Worm (Caenorhabditis elegans) whole organism, L4/young adult: ENCODE data around the gene D1054.8.

Source experiments
- W03F9.2 ChIP-seq: fragments of 150-350 bp; optimal IDR thresholded peaks from 2 replicates; lab custom pipeline; 2014; ENCODE audit warnings: missing biosample characterization, missing genetic modification characterization
- dao-5 ChIP-seq: sonication (generic microtip); optimal IDR thresholded peaks from 2 replicates; lab custom pipeline; 2016; ENCODE audit warnings: missing genotype, missing genetic modification characterization, moderate library complexity, missing compliant biosample characterization
- him-1 ChIP-seq: sonication (generic microtip); optimal IDR thresholded peaks from 2 replicates; lab custom pipeline; 2016; ENCODE audit warnings: missing genotype, missing genetic modification reagents, missing genetic modification characterization, missing compliant biosample characterization

DNA sequence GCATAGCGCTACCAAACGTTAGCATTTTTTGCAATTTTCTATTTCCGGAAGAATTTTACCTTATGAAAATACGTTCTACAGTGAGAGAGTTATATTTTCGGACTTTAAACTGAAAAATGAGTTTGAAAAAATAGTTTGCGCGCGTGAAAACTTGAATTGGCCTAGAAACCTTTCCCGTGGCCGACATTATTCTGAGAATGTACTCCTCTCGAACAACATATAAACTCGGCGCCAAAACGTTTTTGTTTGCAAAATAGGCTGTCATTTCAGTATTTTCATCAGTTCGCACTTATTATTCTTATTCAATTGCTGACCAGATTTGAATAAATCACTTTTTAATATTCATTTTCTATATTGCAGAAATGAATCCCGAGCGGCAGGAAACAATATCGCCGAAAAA is 47.4 kb upstream of the D1054.8 start, which contains the start of the genes mre-11 and wdr-5.3:
- peak; percentile 22 for TF ChIP-seq him-1
- TF ChIP-seq dao-5 (tag; lab: Kevin White, UChicago) = no peak
- TF ChIP-seq W03F9.2 (tag; lab: Kevin White, UChicago) = peak; percentile 86
